Worm (Caenorhabditis elegans) whole organism, L3 larva: ENCODE results near the gene dgk-1.

Experiments used
- elt-2 ChIP-seq: sonication (generic microtip); optimal IDR thresholded peaks from 2 replicates; lab custom pipeline; 2016; ENCODE audit warnings: missing genetic modification reagents, mild to moderate bottlenecking, missing genetic modification characterization, missing compliant biosample characterization
- hmg-11 ChIP-seq: sonication (generic microtip); optimal IDR thresholded peaks from 2 replicates; lab custom pipeline; 2016; ENCODE audit warnings: missing genetic modification characterization, missing compliant biosample characterization
- lin-15B ChIP-seq: fragments of 150-350 bp; optimal IDR thresholded peaks from 2 replicates; lab custom pipeline; 2014; ENCODE audit warnings: missing biosample characterization, missing genetic modification characterization
- mdl-1 ChIP-seq: fragments of 150-350 bp; optimal IDR thresholded peaks from 2 replicates; lab custom pipeline; 2014; ENCODE audit warnings: missing biosample characterization, missing genetic modification characterization
- nhr-11 ChIP-seq: fragments of 150-350 bp; optimal IDR thresholded peaks from 2 replicates; lab custom pipeline; 2014; ENCODE audit warnings: missing biosample characterization, missing genetic modification characterization
- nhr-237 ChIP-seq: fragments of 150-350 bp; optimal IDR thresholded peaks from 2 replicates; lab custom pipeline; 2014; ENCODE audit warnings: missing biosample characterization, missing genetic modification characterization
- nhr-76 ChIP-seq: fragments of 150-350 bp; sonication (generic microtip); optimal IDR thresholded peaks from 5 replicates; lab custom pipeline; 2014; ENCODE audit warnings: missing biosample characterization, missing genetic modification characterization
- zag-1 ChIP-seq: fragments of 150-350 bp; optimal IDR thresholded peaks from 2 replicates; lab custom pipeline; 2014; ENCODE audit warnings: missing biosample characterization, missing genetic modification characterization
- ztf-11 ChIP-seq: fragments of 150-350 bp; optimal IDR thresholded peaks from 2 replicates; lab custom pipeline; 2014; ENCODE audit warnings: missing biosample characterization, missing genetic modification characterization

DNA sequence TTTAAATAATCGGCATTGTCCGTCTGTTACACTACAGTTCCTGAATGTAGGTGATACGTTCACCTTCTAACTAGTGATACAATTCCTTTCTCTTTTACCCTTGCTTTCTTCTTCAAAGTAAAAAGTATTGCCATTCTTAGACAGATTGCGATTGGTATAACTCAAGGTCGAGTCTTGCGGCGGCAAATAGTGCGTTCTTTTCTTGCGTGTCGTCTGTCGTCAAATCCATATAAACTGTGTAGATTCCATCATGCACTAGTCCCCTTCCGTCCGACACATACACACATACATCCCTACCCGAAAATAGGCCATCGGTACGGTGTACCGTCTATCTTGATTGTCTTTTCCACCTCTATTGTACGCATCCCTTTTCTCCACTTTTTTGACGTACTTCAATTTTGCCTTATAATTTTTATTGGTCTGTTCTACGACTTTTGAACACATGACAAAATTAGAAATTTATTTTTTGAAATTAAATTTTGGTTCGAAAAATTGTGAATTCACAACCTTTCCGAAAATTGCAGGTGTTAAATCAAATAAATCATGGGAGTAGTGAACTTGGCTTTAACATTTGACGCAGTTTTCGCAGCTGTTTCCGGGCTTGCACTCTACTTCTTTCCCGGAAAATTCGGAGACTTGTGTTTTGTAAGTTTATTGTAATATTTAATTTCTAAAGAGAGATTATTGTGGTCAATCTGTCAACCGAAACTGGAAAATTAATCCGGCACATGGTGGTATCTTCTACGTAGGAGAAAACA lies 10.8 kb downstream of the dgk-1 start, which contains the start of gene C44C1.1:
- TF ChIP-seq ztf-11 (tag; lab: Kevin White, UChicago) (no peak), nhr-76 (no peak), elt-2 (tag; lab: Kevin White, UChicago) (no peak), nhr-11 (no peak), hmg-11 (tag; lab: Kevin White, UChicago) (peak; percentile 4), nhr-237 (tag; lab: Kevin White, UChicago) (no peak), lin-15B (no peak), mdl-1 (tag; lab: Kevin White, UChicago) (no peak), zag-1 (tag; lab: Kevin White, UChicago) (no peak)
